Worm (Caenorhabditis elegans): ENCODE results near the gene pyt-1.

- TF ChIP-seq hmg-4 (GFP tag; optimal IDR thresholded peaks at IDR 0.05) (no peak), ama-1 (optimal IDR thresholded peaks at IDR 0.05) (no peak), ceh-13 (GFP tag; optimal IDR thresholded peaks at IDR 0.05) (no peak), hnd-1 (tag; optimal IDR thresholded peaks at IDR 0.05) (no peak), flt-1 (GFP tag; IDR thresholded peaks at IDR 0.05) (no peak), scrt-1 (GFP tag; IDR thresholded peaks at IDR 0.05) (no peak), tbx-11 (GFP tag; IDR thresholded peaks at IDR 0.05) (no peak), ceh-36 (tag; optimal IDR thresholded peaks at IDR 0.05) (no peak), F13C5.2 (tag; optimal IDR thresholded peaks at IDR 0.05) (no peak), hmbx-1 (tag; optimal IDR thresholded peaks at IDR 0.05) (no peak), tra-4 (tag; optimal IDR thresholded peaks at IDR 0.05) (no peak), tbx-37 (GFP tag; conservative IDR thresholded peaks at IDR 0.05) (no peak), pes-1 (GFP tag; IDR thresholded peaks at IDR 0.05) (no peak)
These were observed 36.9 kb upstream of the pyt-1 start for ce11 chrV:10266050-10266449.

All from whole organism, early embryonic.